Fruit fly (Drosophila melanogaster): ENCODE results near the gene CG8379.

DNA sequence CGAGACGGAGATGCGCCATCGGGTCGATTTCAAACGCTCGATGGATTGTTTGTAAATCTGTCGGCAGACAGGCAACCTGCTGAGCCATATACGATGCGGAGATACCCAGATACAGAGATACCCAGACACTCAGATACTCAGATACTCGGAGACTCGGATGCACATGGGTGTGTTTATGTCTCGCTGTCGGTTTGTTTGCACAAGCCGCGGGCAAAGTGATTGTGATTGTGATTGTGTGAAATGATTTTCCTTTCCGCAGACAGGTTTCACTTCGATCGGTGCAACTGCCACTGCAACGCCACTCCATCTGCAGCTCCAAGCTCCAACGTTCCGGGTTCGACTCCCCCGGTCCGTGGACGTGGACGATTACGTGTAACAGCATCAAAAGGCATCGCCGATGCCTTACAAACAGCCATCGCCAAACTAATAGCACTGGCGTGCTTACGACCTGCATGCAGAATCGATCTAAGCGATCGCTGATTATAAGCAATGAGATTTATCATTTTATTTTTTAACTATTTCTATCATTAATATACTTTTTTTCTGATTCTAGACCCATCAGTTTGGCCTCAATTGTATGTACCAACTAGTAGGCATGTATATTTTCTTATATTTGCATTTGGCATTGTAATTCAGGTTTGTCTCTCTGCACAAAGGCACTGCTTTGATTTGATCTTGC, 35.4 kb upstream of the CG8379 start:
- no peak for TF ChIP-seq CG8478 (optimal IDR thresholded peaks at IDR 0.05)
- TF ChIP-seq EcR (GFP tag; optimal IDR thresholded peaks at IDR 0.05), result no peak
- TF ChIP-seq pan (optimal IDR thresholded peaks at IDR 0.05), result no peak

All from whole organism.